Worm (Caenorhabditis elegans): ENCODE results near the gene pod-1.
"Not testable (repeated sequence)": the region's sequence is repeated elsewhere in the genome, so short reads cannot be mapped to it uniquely, and the experiment has no call there.

DNA sequence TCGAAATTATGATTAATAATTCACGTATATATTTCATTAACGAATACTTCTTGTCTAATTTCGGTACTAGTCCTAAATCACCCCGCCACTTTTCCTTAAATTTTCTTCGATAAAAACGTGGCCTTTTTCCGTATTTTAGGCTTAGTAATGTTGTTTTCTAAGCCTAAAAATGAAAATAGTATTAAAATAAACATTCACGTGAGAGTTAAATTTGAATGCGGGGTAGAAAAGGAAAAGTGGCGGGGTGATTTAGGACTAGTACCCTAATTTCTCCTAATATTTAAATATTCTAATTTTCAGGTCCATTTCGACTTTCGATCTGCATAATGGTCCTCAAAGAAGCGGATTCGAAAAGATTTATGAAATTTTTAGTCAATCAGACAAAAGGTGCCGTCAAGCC, 25.0 kb downstream of the pod-1 start, which contains the start of gene T28A8.6:
- TF ChIP-seq hmg-4 (GFP tag; optimal IDR thresholded peaks at IDR 0.05); hnd-1 (tag; optimal IDR thresholded peaks at IDR 0.05); ama-1 (optimal IDR thresholded peaks at IDR 0.05); flt-1 (GFP tag; IDR thresholded peaks at IDR 0.05); pes-1 (GFP tag; IDR thresholded peaks at IDR 0.05); aly-1 (tag; optimal IDR thresholded peaks at IDR 0.05); tbx-11 (GFP tag; IDR thresholded peaks at IDR 0.05); tbx-37 (GFP tag; conservative IDR thresholded peaks at IDR 0.05): not testable (repeated sequence)

Measured in whole organism, early embryonic.